Fruit fly (Drosophila melanogaster): ENCODE measurements around the gene CG12170.

Gene CG12170

dm6 chr3R:5648569-5649476 is 11.8 kb downstream of the CG12170 start, which contains the start of the genes MTA1-like and Sec23 (continued):
- TF ChIP-seq BEAF-32 (GFP tag; optimal IDR thresholded peaks at IDR 0.05) (peak; percentile 95), p53 (GFP tag; optimal IDR thresholded peaks at IDR 0.05) (no peak), HLH54F (GFP tag; optimal IDR thresholded peaks at IDR 0.05) (peak; percentile 38), luna (GFP tag; optimal IDR thresholded peaks at IDR 0.05) (no peak), eyg (GFP tag; optimal IDR thresholded peaks at IDR 0.05) (no peak), CG10462 (GFP tag; optimal IDR thresholded peaks at IDR 0.05) (peak; percentile 31), kah (GFP tag; optimal IDR thresholded peaks at IDR 0.05) (no peak), CG2875 (GFP tag; optimal IDR thresholded peaks at IDR 0.05) (no peak), pan (optimal IDR thresholded peaks at IDR 0.05) (no peak), pan (GFP tag; optimal IDR thresholded peaks at IDR 0.05 in 1 of 2, IDR thresholded peaks at IDR 0.05 in 1 of 2) (peak in 1 of 2 experiments; percentile 17), Ptx1 (GFP tag; IDR thresholded peaks at IDR 0.05) (peak; percentile 32; the same call in 1 of the 2 replicates), ttk (GFP tag; IDR thresholded peaks at IDR 0.05) (peak; percentile 37; the same call in 1 of the 2 replicates), CG6175 (GFP tag; IDR thresholded peaks at IDR 0.05) (no peak), wek (GFP tag; optimal IDR thresholded peaks at IDR 0.05) (no peak), Lim3 (GFP tag; IDR thresholded peaks at IDR 0.05) (no peak), Poxn (GFP tag; IDR thresholded peaks at IDR 0.05) (no peak), CG31388 (GFP tag; optimal IDR thresholded peaks at IDR 0.05) (no peak), CG3838 (GFP tag; optimal IDR thresholded peaks at IDR 0.05) (no peak), al (GFP tag; IDR thresholded peaks at IDR 0.05) (peak; percentile 54), aop (GFP tag; IDR thresholded peaks at IDR 0.05) (no peak), vfl (GFP tag; optimal IDR thresholded peaks at IDR 0.05) (no peak)

dm6 chr3R:5649903-5650302 is 12.9 kb downstream of the CG12170 start:
- TF ChIP-seq Med (GFP tag) (peak; percentile 55), CG6175 (GFP tag; IDR thresholded peaks at IDR 0.05) (no peak), ttk (GFP tag; IDR thresholded peaks at IDR 0.05) (0 out of 2 replicates have a peak, but pooled peaks have one; percentile 17), Rfx (GFP tag; IDR thresholded peaks at IDR 0.05) (0 out of 2 replicates have a peak, but pooled peaks have one; percentile 7), sens (GFP tag) (peak; percentile 30), CG4360 (GFP tag; IDR thresholded peaks at IDR 0.05) (no peak), CG1832 (GFP tag; optimal IDR thresholded peaks at IDR 0.05) (peak; percentile 8)

- TF ChIP-seq CG5180 (GFP tag; optimal IDR thresholded peaks at IDR 0.05) (peak; percentile 67), lab (GFP tag; optimal IDR thresholded peaks at IDR 0.05) (peak; percentile 24), GATAe (GFP tag; conservative IDR thresholded peaks at IDR 0.05) (peak; percentile 26; the same call in 1 of the 2 replicates), Vsx1 (GFP tag; optimal IDR thresholded peaks at IDR 0.05) (peak; percentile 44), peb (GFP tag; IDR thresholded peaks at IDR 0.05) (no peak), Opbp (GFP tag; IDR thresholded peaks at IDR 0.05; ENCODE audit: partially characterized antibody) (no peak), CG7963 (GFP tag; IDR thresholded peaks at IDR 0.05; ENCODE audit: partially characterized antibody) (no peak), D (optimal IDR thresholded peaks at IDR 0.05) (no peak), D (GFP tag; optimal IDR thresholded peaks at IDR 0.05) (no peak), CG7745 (tag; optimal IDR thresholded peaks at IDR 0.05) (no peak), Elba2 (GFP tag; optimal IDR thresholded peaks at IDR 0.05) (no peak), CG2116 (GFP tag; optimal IDR thresholded peaks at IDR 0.05) (no peak), Hr51 (GFP tag; optimal IDR thresholded peaks at IDR 0.05) (no peak), sug (tag; optimal IDR thresholded peaks at IDR 0.05) (peak; percentile 65), ato (GFP tag; IDR thresholded peaks at IDR 0.05; ENCODE audit: partially characterized antibody) (0 out of 2 replicates have a peak, but pooled peaks have one; percentile 14), exex (tag; optimal IDR thresholded peaks at IDR 0.05) (peak; percentile 98), CG12071 (GFP tag; optimal IDR thresholded peaks at IDR 0.05) (peak; percentile 12), vnd (GFP tag; IDR thresholded peaks at IDR 0.05; ENCODE audit: partially characterized antibody) (no peak), zf30C (GFP tag; optimal IDR thresholded peaks at IDR 0.05) (peak; percentile 14), grn (GFP tag; optimal IDR thresholded peaks at IDR 0.05) (peak; percentile 36), H2.0 (GFP tag; IDR thresholded peaks at IDR 0.05) (no peak)
Measured at dm6 chr3R:5653887-5654286, 16.9 kb downstream of the CG12170 start.
